Fruit fly (Drosophila melanogaster) whole organism, prepupa: ENCODE data around the gene Mical.

Experiments
- CG10631 ChIP-seq: fragments of 200-800 bp; sonication (Bioruptor generic); optimal IDR thresholded peaks from 2 replicates; lab custom pipeline; 2016; ENCODE audit warnings: missing biosample characterization, missing genetic modification characterization
- CG11762 ChIP-seq: fragments of 200-800 bp; sonication (Bioruptor generic); optimal IDR thresholded peaks from 3 replicates; lab custom pipeline; 2016; ENCODE audit warnings: missing biosample characterization, missing genetic modification characterization; ENCODE audit not compliant: insufficient read depth
- CG15336 ChIP-seq: fragments of 200-800 bp; sonication (Bioruptor generic); IDR thresholded peaks from 2 replicates; pipeline ENCODE4 v1.3.6; 2022; ENCODE audit warnings: missing biosample characterization, missing genetic modification characterization
- CG1621 ChIP-seq: fragments of 200-800 bp; sonication (Bioruptor generic); optimal IDR thresholded peaks from 3 replicates; lab custom pipeline; 2018; ENCODE audit warnings: missing biosample characterization, mild to moderate bottlenecking, missing genetic modification characterization
- CG16779 ChIP-seq: fragments of 200-800 bp; sonication (Bioruptor generic); optimal IDR thresholded peaks from 3 replicates; lab custom pipeline; 2017; ENCODE audit warnings: missing biosample characterization, mild to moderate bottlenecking, missing genetic modification characterization
- CG32006 ChIP-seq: fragments of 200-800 bp; sonication (Bioruptor generic); optimal IDR thresholded peaks from 3 replicates; lab custom pipeline; 2017; ENCODE audit warnings: missing biosample characterization, mild to moderate bottlenecking, missing genetic modification characterization
- CG34406 ChIP-seq: fragments of 200-800 bp; sonication (Bioruptor generic); optimal IDR thresholded peaks from 3 replicates; lab custom pipeline; 2016; ENCODE audit warnings: missing biosample characterization, missing genetic modification characterization
- CG3919 ChIP-seq: fragments of 200-800 bp; sonication (Bioruptor generic); optimal IDR thresholded peaks from 3 replicates; lab custom pipeline; 2016; ENCODE audit warnings: missing biosample characterization, missing genetic modification characterization
- CG6163 ChIP-seq: fragments of 200-800 bp; sonication (Bioruptor generic); IDR thresholded peaks from 3 replicates; pipeline ENCODE4 v1.3.6; 2022; ENCODE audit warnings: missing biosample characterization, missing genetic modification characterization
- CG7368 ChIP-seq: fragments of 200-800 bp; sonication (Bioruptor generic); optimal IDR thresholded peaks from 3 replicates; lab custom pipeline; 2016; ENCODE audit warnings: missing biosample characterization, missing genetic modification characterization
- CG8632 ChIP-seq: fragments of 200-800 bp; sonication (Bioruptor generic); optimal IDR thresholded peaks from 3 replicates; lab custom pipeline; 2016; ENCODE audit warnings: missing biosample characterization, missing genetic modification characterization
- CG9139 ChIP-seq: fragments of 200-800 bp; sonication (Bioruptor generic); optimal IDR thresholded peaks from 3 replicates; lab custom pipeline; 2017; ENCODE audit warnings: missing biosample characterization, mild to moderate bottlenecking, missing genetic modification characterization
- Eip78C ChIP-seq: fragments of 200-800 bp; sonication (Bioruptor generic); peaks from one replicate; lab custom pipeline; 2016; ENCODE audit warnings: missing biosample characterization, missing genetic modification characterization
- Eip93F ChIP-seq: fragments of 200-800 bp; sonication (Bioruptor generic); optimal IDR thresholded peaks from 2 replicates; lab custom pipeline; 2016; ENCODE audit warnings: missing biosample characterization, mild to moderate bottlenecking, missing genetic modification characterization
- Ets96B ChIP-seq: fragments of 200-800 bp; optimal IDR thresholded peaks from 2 replicates; lab custom pipeline; 2019; ENCODE audit warnings: missing biosample characterization, mild to moderate bottlenecking, missing genetic modification characterization, moderate library complexity
- Hr39 ChIP-seq: fragments of 200-800 bp; sonication (Bioruptor generic); optimal IDR thresholded peaks from 2 replicates; lab custom pipeline; 2016; ENCODE audit warnings: missing biosample characterization, missing genetic modification characterization
- Hr4 ChIP-seq: fragments of 200-800 bp; sonication (Bioruptor generic); optimal IDR thresholded peaks from 3 replicates; lab custom pipeline; 2016; ENCODE audit warnings: missing biosample characterization, missing genetic modification characterization
- Met ChIP-seq: fragments of 200-800 bp; sonication (Bioruptor generic); optimal IDR thresholded peaks from 3 replicates; lab custom pipeline; 2016; ENCODE audit warnings: missing biosample characterization, missing genetic modification characterization
- Smox ChIP-seq: fragments of 200-800 bp; sonication (Bioruptor generic); optimal IDR thresholded peaks from 3 replicates; lab custom pipeline; 2016; ENCODE audit warnings: missing biosample characterization, missing genetic modification characterization
- Sox102F ChIP-seq: fragments of 200-800 bp; sonication (Bioruptor generic); optimal IDR thresholded peaks from 2 replicates; lab custom pipeline; 2016; ENCODE audit warnings: missing biosample characterization, mild to moderate bottlenecking, missing genetic modification characterization
- Sox14 ChIP-seq: fragments of 200-800 bp; sonication (Bioruptor generic); optimal IDR thresholded peaks from 3 replicates; lab custom pipeline; 2016; ENCODE audit warnings: missing biosample characterization, missing genetic modification characterization
- Sox15 ChIP-seq: fragments of 200-800 bp; sonication (Bioruptor generic); optimal IDR thresholded peaks from 3 replicates; lab custom pipeline; 2016; ENCODE audit warnings: missing biosample characterization, missing genetic modification characterization
- cyc ChIP-seq: fragments of 200-800 bp; sonication (Bioruptor generic); optimal IDR thresholded peaks from 3 replicates; lab custom pipeline; 2016; ENCODE audit warnings: missing biosample characterization, missing genetic modification characterization
- dsx ChIP-seq: fragments of 200-800 bp; optimal IDR thresholded peaks from 3 replicates; lab custom pipeline; 2019; ENCODE audit warnings: missing biosample characterization, mild to moderate bottlenecking, missing genetic modification characterization, moderate library complexity; ENCODE audit not compliant: poor library complexity, severe bottlenecking
- eg ChIP-seq: fragments of 200-800 bp; sonication (Bioruptor generic); IDR thresholded peaks from 3 replicates; pipeline ENCODE4 v1.3.6; 2022; ENCODE audit warnings: missing biosample characterization, missing genetic modification characterization
- esn ChIP-seq: fragments of 200-800 bp; sonication (Bioruptor generic); optimal IDR thresholded peaks from 2 replicates; lab custom pipeline; 2016; ENCODE audit warnings: missing biosample characterization, mild to moderate bottlenecking, missing genetic modification characterization, moderate library complexity
- fd59A ChIP-seq: fragments of 200-800 bp; sonication (Bioruptor generic); optimal IDR thresholded peaks from 2 replicates; lab custom pipeline; 2017; ENCODE audit warnings: missing biosample characterization, mild to moderate bottlenecking, missing genetic modification characterization, missing genetic modification reagents
- fkh ChIP-seq: fragments of 200-800 bp; sonication (Bioruptor generic); optimal IDR thresholded peaks from 3 replicates; lab custom pipeline; 2017; ENCODE audit warnings: missing biosample characterization, mild to moderate bottlenecking, missing genetic modification characterization, moderate library complexity
- lz ChIP-seq: fragments of 200-800 bp; sonication (Bioruptor generic); optimal IDR thresholded peaks from 3 replicates; lab custom pipeline; 2016; ENCODE audit warnings: missing biosample characterization, missing genetic modification characterization
- net ChIP-seq: fragments of 200-800 bp; sonication (Bioruptor generic); optimal IDR thresholded peaks from 3 replicates; lab custom pipeline; 2016; ENCODE audit warnings: missing biosample characterization, missing genetic modification characterization
- salr ChIP-seq, 2 experiments: fragments of 200-800 bp; sonication (Bioruptor generic); optimal IDR thresholded peaks; 3 replicates each; lab custom pipeline; 2016 to 2018; ENCODE audit warnings: missing biosample characterization in 2 of 2, missing genetic modification characterization in 2 of 2, mild to moderate bottlenecking in 1 of 2
- svp ChIP-seq: fragments of 200-800 bp; sonication (Bioruptor generic); peaks from one replicate; lab custom pipeline; 2016; ENCODE audit warnings: missing biosample characterization, missing genetic modification characterization
- topi ChIP-seq: fragments of 200-800 bp; sonication (Bioruptor generic); optimal IDR thresholded peaks from 3 replicates; lab custom pipeline; 2016; ENCODE audit warnings: missing biosample characterization, missing genetic modification characterization
- vri ChIP-seq: fragments of 200-800 bp; sonication (Bioruptor generic); optimal IDR thresholded peaks from 3 replicates; lab custom pipeline; 2016; ENCODE audit warnings: missing biosample characterization, mild to moderate bottlenecking, missing genetic modification characterization

The Mical gene

DNA sequence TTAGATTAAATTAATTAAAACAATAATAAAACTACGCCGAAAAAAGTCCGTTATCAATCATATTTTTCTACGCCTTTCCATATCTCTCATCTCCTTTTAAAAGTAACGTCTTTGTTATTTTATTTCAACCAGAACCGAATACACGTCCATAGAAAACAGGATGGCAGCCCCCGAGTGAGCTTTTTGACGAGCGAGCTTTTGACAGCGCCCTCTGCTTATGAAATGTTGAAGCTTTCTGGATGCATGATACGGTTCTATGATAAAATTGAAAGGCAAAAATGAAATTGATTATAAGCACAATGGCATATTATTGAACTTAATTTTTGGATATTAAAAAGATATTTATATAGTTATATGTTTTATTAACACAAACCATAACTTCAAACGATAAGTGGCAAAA is 34.0 kb upstream of the Mical start:
- TF ChIP-seq topi (GFP tag; lab: Kevin White, UChicago) (peak; percentile 12), Sox15 (GFP tag; lab: Kevin White, UChicago) (no peak), cyc (peak; percentile 1), esn (GFP tag; lab: Kevin White, UChicago) (peak; percentile 14), Sox14 (GFP tag; lab: Kevin White, UChicago) (peak; percentile 22), Eip93F (GFP tag; lab: Kevin White, UChicago) (no peak), dsx (no peak), vri (GFP tag; lab: Kevin White, UChicago) (peak; percentile 27), Met (GFP tag; lab: Kevin White, UChicago) (peak; percentile 19), svp (GFP tag; lab: Kevin White, UChicago) (peak; percentile 58), Eip78C (GFP tag; lab: Kevin White, UChicago) (peak; percentile 10)

DNA sequence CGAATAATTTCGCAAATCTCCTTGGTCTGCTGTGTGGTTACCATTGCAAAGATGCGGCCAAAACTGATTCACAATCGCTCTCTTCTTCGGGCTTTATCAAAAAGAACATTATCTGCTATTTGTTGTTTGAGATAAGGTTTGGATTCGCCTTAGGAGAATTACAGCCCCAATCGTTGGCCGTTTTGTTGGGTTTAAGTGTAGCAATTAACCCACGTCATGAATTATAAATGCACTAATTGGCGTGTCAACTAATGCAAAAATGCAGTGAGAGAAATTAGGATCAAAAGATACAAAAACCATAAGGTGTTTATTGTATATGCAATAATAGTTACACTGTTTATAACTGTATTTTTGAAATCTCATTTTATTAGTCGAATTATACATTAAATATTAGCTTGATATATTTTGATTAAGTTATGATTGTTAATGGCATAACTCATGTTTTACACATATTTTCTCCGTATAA is 32.7 kb upstream of the Mical start, which contains the start of gene Alp13:
TSS of gene Alp13 (minus strand) at position 51 of the 466 bp plus-strand sequence.
- no peak for TF ChIP-seq lz (GFP tag; lab: Kevin White, UChicago)
- TF ChIP-seq Ets96B (tag; lab: Kevin White, UChicago) = no peak

DNA sequence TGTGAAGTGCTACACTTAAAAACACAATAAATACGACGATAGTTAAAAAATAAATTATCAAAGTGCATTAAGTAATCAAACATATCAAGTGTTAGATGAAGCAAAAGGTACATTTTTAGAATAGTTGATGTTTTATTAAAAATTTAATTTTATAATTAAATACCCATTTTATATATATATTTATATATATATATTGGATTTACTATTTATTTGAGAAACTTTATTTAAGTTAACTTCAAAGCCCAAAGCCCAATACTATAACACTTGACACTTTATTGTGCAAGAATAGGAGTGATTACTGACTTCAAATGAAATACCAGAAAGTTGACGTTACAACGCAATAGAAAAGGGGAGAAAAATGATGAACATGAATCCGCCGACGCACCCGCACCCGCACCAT is 28.1 kb upstream of the Mical start, which contains the start of gene nerfin-2:
TSS of gene nerfin-2 (plus strand) at position 301 of the 400 bp plus-strand sequence.
- no peak for TF ChIP-seq salr (GFP tag; optimal IDR thresholded peaks at IDR 0.05; lab: Kevin White, UChicago)
- no peak for TF ChIP-seq Hr39
- TF ChIP-seq fd59A (GFP tag; lab: Kevin White, UChicago) = no peak
- TF ChIP-seq vri (GFP tag; lab: Kevin White, UChicago) = no peak
- TF ChIP-seq eg (GFP tag; lab: Robert Waterston, UW) = no peak
- TF ChIP-seq CG10631 (GFP tag; lab: Kevin White, UChicago) = no peak
- no peak for TF ChIP-seq Met (GFP tag; lab: Kevin White, UChicago)
- TF ChIP-seq Eip93F (GFP tag; lab: Kevin White, UChicago) = no peak
- TF ChIP-seq net (GFP tag; lab: Kevin White, UChicago) = no peak
- no peak for TF ChIP-seq Sox102F (GFP tag; lab: Kevin White, UChicago)
- TF ChIP-seq CG6163 (GFP tag; lab: Robert Waterston, UW) = no peak

DNA sequence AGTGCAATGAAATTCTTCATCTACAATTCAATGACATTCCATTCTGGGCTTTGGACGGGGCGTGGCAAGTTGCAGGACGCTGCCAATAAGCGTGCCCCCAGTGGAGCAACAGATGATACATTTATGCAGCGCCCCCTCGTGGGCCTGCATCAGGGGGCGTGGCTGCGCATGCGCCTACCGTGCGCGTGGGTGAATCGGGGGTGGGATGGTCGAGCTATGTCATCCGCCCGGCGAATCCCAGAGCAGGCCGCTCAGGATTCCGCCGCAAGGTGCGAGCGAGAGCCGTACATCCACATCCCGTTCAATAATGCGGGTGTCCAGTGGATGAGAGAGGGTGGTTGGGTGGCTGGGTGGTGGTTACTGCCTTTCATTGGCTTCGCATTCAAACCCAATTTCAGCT is 27.5 kb upstream of the Mical start:
- TF ChIP-seq CG3919 (GFP tag; lab: Kevin White, UChicago) = no peak
- TF ChIP-seq Eip78C (GFP tag; lab: Kevin White, UChicago) = no peak
- no peak for TF ChIP-seq Sox14 (GFP tag; lab: Kevin White, UChicago)
- no peak for TF ChIP-seq fd59A (GFP tag; lab: Kevin White, UChicago)
- no peak for TF ChIP-seq Eip93F (GFP tag; lab: Kevin White, UChicago)
- TF ChIP-seq CG7368 (GFP tag; lab: Kevin White, UChicago) = no peak
- no peak for TF ChIP-seq CG1621 (tag; lab: Kevin White, UChicago)
- TF ChIP-seq Hr39 = no peak
- TF ChIP-seq Smox = no peak
- TF ChIP-seq salr (GFP tag; optimal IDR thresholded peaks at IDR 0.05; lab: Kevin White, UChicago) = no peak
- TF ChIP-seq fkh (GFP tag; lab: Kevin White, UChicago) = no peak
- no peak for TF ChIP-seq CG8632 (GFP tag; lab: Kevin White, UChicago)
- TF ChIP-seq Hr4 (GFP tag; lab: Kevin White, UChicago) = no peak
- no peak for TF ChIP-seq CG34406 (GFP tag; lab: Kevin White, UChicago)
- no peak for TF ChIP-seq CG32006 (GFP tag; lab: Kevin White, UChicago)
- no peak for TF ChIP-seq CG16779 (tag; lab: Kevin White, UChicago)
- no peak for TF ChIP-seq CG9139 (GFP tag; lab: Kevin White, UChicago)
- TF ChIP-seq topi (GFP tag; lab: Kevin White, UChicago) = no peak
- TF ChIP-seq CG11762 (GFP tag; lab: Kevin White, UChicago) = no peak
- TF ChIP-seq CG15336 (GFP tag; lab: Robert Waterston, UW) = no peak
